Worm (Caenorhabditis elegans): ENCODE data around the gene trxr-2.

- TF ChIP-seq R02D3.7 (tag; optimal IDR thresholded peaks at IDR 0.05) (peak; percentile 27), ceh-16 (tag; optimal IDR thresholded peaks at IDR 0.05) (no peak)
Measured at ce11 chrIII:8956146-8956646, 42.6 kb downstream of the trxr-2 start, which contains the start of the genes ZK643.5 and ZK643.2.
